Worm (Caenorhabditis elegans) whole organism, late embryonic: ENCODE measurements around the gene F08C6.18.

Experiments used
- T23F11.4 ChIP-seq: fragments of 200-800 bp; sonication (Bioruptor generic); optimal IDR thresholded peaks from 2 replicates; lab custom pipeline; 2018; ENCODE audit warnings: mild to moderate bottlenecking, missing genetic modification characterization, missing compliant biosample characterization
- Y22D7AL.16 ChIP-seq: sonication (generic microtip); optimal IDR thresholded peaks from 2 replicates; lab custom pipeline; 2016; ENCODE audit warnings: missing genetic modification characterization, missing compliant biosample characterization
- ceh-9 ChIP-seq: sonication (generic microtip); optimal IDR thresholded peaks from 2 replicates; lab custom pipeline; 2016; ENCODE audit warnings: mild to moderate bottlenecking, missing genetic modification characterization, inconsistent platforms, missing compliant biosample characterization
- elt-2 ChIP-seq: sonication (generic microtip); optimal IDR thresholded peaks from 2 replicates; lab custom pipeline; 2016; ENCODE audit warnings: missing genetic modification reagents, missing genetic modification characterization, missing compliant biosample characterization
- elt-4 ChIP-seq: sonication (generic microtip); optimal IDR thresholded peaks from 2 replicates; lab custom pipeline; 2016; ENCODE audit warnings: missing genetic modification characterization, missing compliant biosample characterization
- eyg-1 ChIP-seq: sonication (generic microtip); optimal IDR thresholded peaks from 2 replicates; lab custom pipeline; 2016; ENCODE audit warnings: missing genotype, missing genetic modification characterization, missing compliant biosample characterization
- pha-4 ChIP-seq: fragments of 150-350 bp; optimal IDR thresholded peaks from 2 replicates; lab custom pipeline; 2018; ENCODE audit warnings: missing biosample characterization, missing genetic modification reagents, missing genetic modification characterization
- pqm-1 ChIP-seq: sonication (generic microtip); optimal IDR thresholded peaks from 2 replicates; lab custom pipeline; 2016; ENCODE audit warnings: missing genetic modification characterization, missing compliant biosample characterization
- sdc-2 ChIP-seq: sonication (generic microtip); optimal IDR thresholded peaks from 2 replicates; lab custom pipeline; 2016; ENCODE audit warnings: missing genotype, missing genetic modification characterization, missing compliant biosample characterization

- no peak for TF ChIP-seq T23F11.4 (GFP tag; lab: Kevin White, UChicago)
- TF ChIP-seq elt-4 (tag; lab: Kevin White, UChicago) = no peak
- no peak for TF ChIP-seq pha-4 (tag; lab: Kevin White, UChicago)
- no peak for TF ChIP-seq eyg-1 (tag; lab: Kevin White, UChicago)
- TF ChIP-seq elt-2 (tag; lab: Kevin White, UChicago) = no peak
- TF ChIP-seq ceh-9 (tag; lab: Kevin White, UChicago) = no peak
- no peak for TF ChIP-seq Y22D7AL.16
- TF ChIP-seq pqm-1 (tag; lab: Kevin White, UChicago) = no peak
- TF ChIP-seq sdc-2 (tag; lab: Kevin White, UChicago) = no peak
Measured at ce11 chrX:7596627-7597026, 23.2 kb upstream of the F08C6.18 start, which contains the start of gene C44E12.1.
